Worm (Caenorhabditis elegans): Measurements from ENCODE around the gene R160.6.

Gene R160.6

DNA sequence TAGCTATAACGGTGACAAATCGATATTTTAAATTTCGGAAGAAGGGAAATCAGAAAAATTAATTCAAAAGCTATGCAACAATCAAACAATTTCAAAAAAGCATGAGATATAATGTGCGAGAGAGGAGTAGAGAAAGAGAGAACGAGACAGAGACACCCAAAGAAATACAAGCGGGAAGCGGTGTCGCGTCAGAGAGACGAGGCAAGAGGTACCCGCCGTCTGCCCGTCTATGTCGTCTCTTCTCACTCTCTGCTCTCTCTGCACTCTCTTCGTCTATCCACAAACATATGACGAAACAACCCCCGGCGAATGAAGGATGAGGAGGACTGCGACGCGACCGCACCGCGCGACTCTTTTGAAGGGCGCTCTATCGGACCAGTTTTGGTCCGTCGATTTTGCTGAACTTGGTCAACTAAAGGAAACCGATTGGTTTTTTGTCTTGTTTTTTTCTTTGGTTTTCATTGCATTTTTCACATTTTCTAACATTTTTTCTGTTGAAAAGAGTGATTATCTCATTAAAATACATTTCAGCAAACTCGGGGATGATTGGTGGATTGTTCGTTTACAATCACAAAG lies 15.9 kb upstream of the R160.6 start, which contains the start of gene dpy-23 (continued):
- TF ChIP-seq ztf-18 (tag; optimal IDR thresholded peaks at IDR 0.05) (peak; percentile 19), B0035.1 (tag; optimal IDR thresholded peaks at IDR 0.05) (peak; percentile 12), unc-130 (GFP tag; optimal IDR thresholded peaks at IDR 0.05) (no peak), dpl-1 (GFP tag; optimal IDR thresholded peaks at IDR 0.05) (peak; percentile 5), lag-1 (GFP tag; IDR thresholded peaks at IDR 0.05) (no peak), ets-4 (GFP tag; optimal IDR thresholded peaks at IDR 0.05) (peak; percentile 64), F23B12.7 (tag; optimal IDR thresholded peaks at IDR 0.05; ENCODE audit: insufficient read depth) (peak; percentile 70), F49E8.2 (tag; optimal IDR thresholded peaks at IDR 0.05; ENCODE audit: insufficient read depth) (no peak), nhr-90 (tag; optimal IDR thresholded peaks at IDR 0.05) (peak; percentile 2), B0019.2 (GFP tag; conservative IDR thresholded peaks at IDR 0.05) (no peak), mcd-1 (GFP tag; IDR thresholded peaks at IDR 0.05) (peak; percentile 71), rcor-1 (GFP tag; IDR thresholded peaks at IDR 0.05) (peak; percentile 61), egrh-3 (GFP tag; IDR thresholded peaks at IDR 0.05) (peak; percentile 60), K11D2.4 (GFP tag; IDR thresholded peaks at IDR 0.05) (peak; percentile 82), hmg-20 (GFP tag; IDR thresholded peaks at IDR 0.05) (no peak), dox-1 (GFP tag; IDR thresholded peaks at IDR 0.05) (peak; percentile 87), gei-17 (GFP tag; optimal IDR thresholded peaks at IDR 0.05) (peak; percentile 73), ekl-4 (GFP tag; IDR thresholded peaks at IDR 0.05) (peak; percentile 55), zim-3 (tag; optimal IDR thresholded peaks at IDR 0.05) (no peak), Y95B8A.8 (GFP tag; IDR thresholded peaks at IDR 0.05) (0 out of 2 replicates have a peak, but pooled peaks have one; percentile 19), ceh-27 (GFP tag; optimal IDR thresholded peaks at IDR 0.05) (peak; percentile 95), dpff-1 (tag; optimal IDR thresholded peaks at IDR 0.05) (no peak), somi-1 (GFP tag; optimal IDR thresholded peaks at IDR 0.05) (peak; percentile 86), hmg-1.2 (GFP tag; IDR thresholded peaks at IDR 0.05) (peak; percentile 98), atf-7 (tag; optimal IDR thresholded peaks at IDR 0.05) (peak; percentile 72), madf-10 (tag; optimal IDR thresholded peaks at IDR 0.05) (peak; percentile 96), nfyb-1 (GFP tag; IDR thresholded peaks at IDR 0.05) (peak; percentile 87), Y53G8AR.9 (GFP tag; conservative IDR thresholded peaks at IDR 0.05) (peak; percentile 69; the same call in 1 of the 2 replicates), ZK185.1 (tag; optimal IDR thresholded peaks at IDR 0.05; ENCODE audit: poor library complexity, severe bottlenecking) (peak; percentile 81), F57C9.4 (tag; optimal IDR thresholded peaks at IDR 0.05) (no peak), lin-35 (GFP tag; optimal IDR thresholded peaks at IDR 0.05) (peak in 1 of 3 experiments; percentile 75), nhr-80 (tag; optimal IDR thresholded peaks at IDR 0.05) (peak; percentile 87), bed-2 (GFP tag; IDR thresholded peaks at IDR 0.05) (peak; percentile 80; the same call in 1 of the 2 replicates), nhr-179 (tag; optimal IDR thresholded peaks at IDR 0.05) (no peak), ceh-91 (GFP tag; IDR thresholded peaks at IDR 0.05) (no peak), lsl-1 (GFP tag; optimal IDR thresholded peaks at IDR 0.05) (no peak), lir-1 (GFP tag; conservative IDR thresholded peaks at IDR 0.05) (peak; percentile 71; the same call in 1 of the 2 replicates), pbrm-1 (GFP tag; IDR thresholded peaks at IDR 0.05) (peak; percentile 87), K12H6.12 (tag; optimal IDR thresholded peaks at IDR 0.05) (peak; percentile 93), athp-1 (tag; optimal IDR thresholded peaks at IDR 0.05) (peak; percentile 23), D2030.7 (GFP tag; IDR thresholded peaks at IDR 0.05) (no peak), ztf-28 (GFP tag; IDR thresholded peaks at IDR 0.05) (no peak), tbx-9 (tag; optimal IDR thresholded peaks at IDR 0.05; ENCODE audit: borderline replicate concordance) (no peak), ztf-26 (tag; optimal IDR thresholded peaks at IDR 0.05) (peak; percentile 76), Y67H2A.10 (GFP tag; conservative IDR thresholded peaks at IDR 0.05) (peak; percentile 64), hrde-1 (tag; optimal IDR thresholded peaks at IDR 0.05; ENCODE audit: borderline replicate concordance) (no peak), tbp1 (GFP tag; optimal IDR thresholded peaks at IDR 0.05) (peak; percentile 49), sptf-2 (GFP tag; optimal IDR thresholded peaks at IDR 0.05) (no peak)

All from whole organism, young adult.